Worm (Caenorhabditis elegans) whole organism, young adult: ENCODE measurements around the gene W03C9.2.

Experiments
- B0019.2 ChIP-seq: fragments of 200-800 bp; sonication (Bioruptor generic); conservative IDR thresholded peaks from 2 replicates; pipeline ENCODE4 v1.3.6; 2022; ENCODE audit warnings: missing genetic modification reagents, missing genetic modification characterization, missing compliant biosample characterization
- B0336.3 ChIP-seq: fragments of 200-800 bp; sonication (Bioruptor generic); IDR thresholded peaks from 2 replicates; pipeline ENCODE4 v1.3.6; 2022; ENCODE audit warnings: missing genetic modification characterization, missing compliant biosample characterization
- C17E4.6 ChIP-seq: fragments of 200-800 bp; sonication (Bioruptor generic); IDR thresholded peaks from 2 replicates; pipeline ENCODE4 v1.3.6; 2022; ENCODE audit warnings: missing genetic modification reagents, missing genetic modification characterization, missing compliant biosample characterization
- D2030.7 ChIP-seq: fragments of 200-800 bp; sonication (Bioruptor generic); IDR thresholded peaks from 2 replicates; pipeline ENCODE4 v1.3.6; 2022; ENCODE audit warnings: missing genetic modification reagents, missing genetic modification characterization, missing compliant biosample characterization
- F33H1.4 ChIP-seq: fragments of 200-800 bp; sonication (Bioruptor generic); IDR thresholded peaks from 2 replicates; pipeline ENCODE4 v1.3.6; 2022; ENCODE audit warnings: missing genetic modification reagents, missing genetic modification characterization, missing compliant biosample characterization
- F39B2.1 ChIP-seq: fragments of 200-800 bp; sonication (Bioruptor generic); IDR thresholded peaks from 2 replicates; pipeline ENCODE4 v1.3.6; 2022; ENCODE audit warnings: missing genetic modification reagents, missing genetic modification characterization, missing compliant biosample characterization
- K11D2.4 ChIP-seq: fragments of 200-800 bp; sonication (Bioruptor generic); IDR thresholded peaks from 2 replicates; pipeline ENCODE4 v1.3.6; 2022; ENCODE audit warnings: missing genetic modification reagents, missing genetic modification characterization, missing compliant biosample characterization
- Y53G8AR.9 ChIP-seq: fragments of 200-800 bp; sonication (Bioruptor generic); conservative IDR thresholded peaks from 2 replicates; pipeline ENCODE4 v1.3.6; 2022; ENCODE audit warnings: missing genetic modification reagents, missing genetic modification characterization, missing compliant biosample characterization
- Y56A3A.18 ChIP-seq: fragments of 200-800 bp; sonication (Bioruptor generic); IDR thresholded peaks from 2 replicates; pipeline ENCODE4 v1.3.6; 2022; ENCODE audit warnings: missing genetic modification reagents, missing genetic modification characterization, missing compliant biosample characterization
- Y67H2A.10 ChIP-seq: fragments of 200-800 bp; sonication (Bioruptor generic); conservative IDR thresholded peaks from 2 replicates; pipeline ENCODE4 v1.3.6; 2022; ENCODE audit warnings: missing genetic modification reagents, missing genetic modification characterization, missing compliant biosample characterization
- Y79H2A.3 ChIP-seq: fragments of 200-800 bp; sonication (Bioruptor generic); conservative IDR thresholded peaks from 2 replicates; pipeline ENCODE4 v1.3.6; 2022; ENCODE audit warnings: missing genetic modification reagents, missing genetic modification characterization, missing compliant biosample characterization
- Y95B8A.8 ChIP-seq: fragments of 200-800 bp; sonication (Bioruptor generic); IDR thresholded peaks from 2 replicates; pipeline ENCODE4 v1.3.6; 2022; ENCODE audit warnings: missing genetic modification reagents, missing genetic modification characterization, missing compliant biosample characterization
- aptf-2 ChIP-seq: fragments of 200-800 bp; sonication (Bioruptor generic); conservative IDR thresholded peaks from 2 replicates; pipeline ENCODE4 v1.3.6; 2022; ENCODE audit warnings: missing genetic modification reagents, missing genetic modification characterization, missing compliant biosample characterization
- aptf-3 ChIP-seq: fragments of 200-800 bp; sonication (Bioruptor generic); IDR thresholded peaks from 2 replicates; pipeline ENCODE4 v1.3.6; 2022; ENCODE audit warnings: missing genetic modification characterization, missing compliant biosample characterization
- atf-7 ChIP-seq: sonication (generic microtip); optimal IDR thresholded peaks from 2 replicates; lab custom pipeline; 2017; ENCODE audit warnings: mild to moderate bottlenecking, missing genetic modification characterization, missing compliant biosample characterization
- attf-3 ChIP-seq: fragments of 200-800 bp; sonication (Bioruptor generic); conservative IDR thresholded peaks from 2 replicates; pipeline ENCODE4 v1.3.6; 2022; ENCODE audit warnings: missing genetic modification reagents, missing genetic modification characterization, missing compliant biosample characterization
- attf-6 ChIP-seq: fragments of 200-800 bp; sonication (Bioruptor generic); IDR thresholded peaks from 2 replicates; pipeline ENCODE4 v1.3.6; 2022; ENCODE audit warnings: missing genetic modification reagents, missing genetic modification characterization, missing compliant biosample characterization
- ccch-3 ChIP-seq: fragments of 200-800 bp; sonication (Bioruptor generic); optimal IDR thresholded peaks from 2 replicates; lab custom pipeline; 2018; ENCODE audit warnings: mild to moderate bottlenecking, missing genetic modification characterization, missing compliant biosample characterization
- ceh-100 ChIP-seq: fragments of 200-800 bp; sonication (Bioruptor generic); IDR thresholded peaks from 2 replicates; pipeline ENCODE4 v1.3.6; 2022; ENCODE audit warnings: missing genetic modification reagents, missing genetic modification characterization, missing compliant biosample characterization
- ceh-40 ChIP-seq: fragments of 200-800 bp; sonication (Bioruptor generic); IDR thresholded peaks from 2 replicates; pipeline ENCODE4 v1.3.6; 2022; ENCODE audit warnings: missing genetic modification characterization, missing compliant biosample characterization
- ceh-58 ChIP-seq: fragments of 200-800 bp; sonication (Bioruptor generic); IDR thresholded peaks from 2 replicates; pipeline ENCODE4 v1.3.6; 2022; ENCODE audit warnings: missing genetic modification characterization, missing compliant biosample characterization
- ceh-91 ChIP-seq: fragments of 200-800 bp; sonication (Bioruptor generic); IDR thresholded peaks from 2 replicates; pipeline ENCODE4 v1.3.6; 2022; ENCODE audit warnings: missing genetic modification reagents, missing genetic modification characterization, missing compliant biosample characterization
- die-1 ChIP-seq: sonication (generic microtip); optimal IDR thresholded peaks from 2 replicates; lab custom pipeline; 2016; ENCODE audit warnings: missing genotype, mild to moderate bottlenecking, missing genetic modification characterization, missing compliant biosample characterization
- dox-1 ChIP-seq: fragments of 200-800 bp; sonication (Bioruptor generic); IDR thresholded peaks from 2 replicates; pipeline ENCODE4 v1.3.6; 2022; ENCODE audit warnings: missing genetic modification reagents, missing genetic modification characterization, missing compliant biosample characterization
- efl-1 ChIP-seq: fragments of 150-350 bp; optimal IDR thresholded peaks from 2 replicates; lab custom pipeline; 2014; ENCODE audit warnings: missing biosample characterization, missing genetic modification reagents, missing genetic modification characterization
- egl-44 ChIP-seq: fragments of 200-800 bp; sonication (Bioruptor generic); IDR thresholded peaks from 2 replicates; pipeline ENCODE4 v1.3.6; 2022; ENCODE audit warnings: missing genetic modification reagents, missing genetic modification characterization, missing compliant biosample characterization
- egrh-3 ChIP-seq: fragments of 200-800 bp; sonication (Bioruptor generic); IDR thresholded peaks from 2 replicates; pipeline ENCODE4 v1.3.6; 2022; ENCODE audit warnings: missing genetic modification reagents, missing genetic modification characterization, missing compliant biosample characterization
- hmg-1.2 ChIP-seq: fragments of 200-800 bp; sonication (Bioruptor generic); IDR thresholded peaks from 2 replicates; pipeline ENCODE4 v1.3.6; 2022; ENCODE audit warnings: missing genetic modification reagents, missing genetic modification characterization, missing compliant biosample characterization
- lin-26 ChIP-seq: fragments of 200-800 bp; sonication (Bioruptor generic); IDR thresholded peaks from 2 replicates; pipeline ENCODE4 v1.3.6; 2022; ENCODE audit warnings: missing genetic modification reagents, missing genetic modification characterization, missing compliant biosample characterization
- lin-35 ChIP-seq, 3 experiments: fragments of 150-350 bp in 2 of 3; sonication (generic microtip) in 1 of 3; optimal IDR thresholded peaks; 2 replicates each; lab custom pipeline; 2014 to 2018; ENCODE audit warnings: missing biosample characterization in 3 of 3, missing genetic modification characterization in 3 of 3, missing genetic modification reagents in 3 of 3
- lir-1 ChIP-seq: fragments of 200-800 bp; sonication (Bioruptor generic); conservative IDR thresholded peaks from 2 replicates; pipeline ENCODE4 v1.3.6; 2022; ENCODE audit warnings: missing genetic modification reagents, missing genetic modification characterization, missing compliant biosample characterization
- madf-3 ChIP-seq: fragments of 200-800 bp; sonication (Bioruptor generic); IDR thresholded peaks from 2 replicates; pipeline ENCODE4 v1.3.6; 2022; ENCODE audit warnings: missing genetic modification reagents, missing genetic modification characterization, missing compliant biosample characterization
- madf-6 ChIP-seq: fragments of 200-800 bp; sonication (Bioruptor generic); IDR thresholded peaks from 2 replicates; pipeline ENCODE4 v1.3.6; 2022; ENCODE audit warnings: missing genetic modification reagents, missing genetic modification characterization, missing compliant biosample characterization
- mcd-1 ChIP-seq: fragments of 200-800 bp; sonication (Bioruptor generic); IDR thresholded peaks from 2 replicates; pipeline ENCODE4 v1.3.6; 2022; ENCODE audit warnings: missing genetic modification reagents, missing genetic modification characterization, missing compliant biosample characterization
- nfyb-1 ChIP-seq: fragments of 200-800 bp; sonication (Bioruptor generic); IDR thresholded peaks from 2 replicates; pipeline ENCODE4 v1.3.6; 2022; ENCODE audit warnings: missing genetic modification reagents, missing genetic modification characterization, missing compliant biosample characterization
- nhr-179 ChIP-seq: sonication (generic microtip); optimal IDR thresholded peaks from 2 replicates; lab custom pipeline; 2016; ENCODE audit warnings: mild to moderate bottlenecking, missing genetic modification characterization, missing compliant biosample characterization
- nhr-80 ChIP-seq: sonication (generic microtip); optimal IDR thresholded peaks from 2 replicates; lab custom pipeline; 2016; ENCODE audit warnings: missing genetic modification characterization, missing compliant biosample characterization
- rcor-1 ChIP-seq: fragments of 200-800 bp; sonication (Bioruptor generic); IDR thresholded peaks from 2 replicates; pipeline ENCODE4 v1.3.6; 2022; ENCODE audit warnings: missing genetic modification reagents, missing genetic modification characterization, missing compliant biosample characterization
- rpc-1 ChIP-seq, 2 experiments: fragments of 150-350 bp in 1 of 2; sonication (generic microtip) in 1 of 2; optimal IDR thresholded peaks; 2 replicates each; lab custom pipeline; 2014 to 2018; ENCODE audit warnings: missing biosample characterization in 1 of 2, missing genetic modification characterization in 1 of 2, missing genetic modification reagents in 1 of 2, missing genotype in 1 of 2
- sdz-38 ChIP-seq: sonication (generic microtip); optimal IDR thresholded peaks from 2 replicates; lab custom pipeline; 2016; ENCODE audit warnings: missing genotype, missing genetic modification characterization, missing compliant biosample characterization
- snpc-3.4 ChIP-seq: sonication (generic microtip); optimal IDR thresholded peaks from 2 replicates; lab custom pipeline; 2017; ENCODE audit warnings: missing genetic modification characterization, mild to moderate bottlenecking, missing compliant biosample characterization, antibody characterized with exemption, moderate library complexity, missing genotype, missing genetic modification reagents
- xnd-1 ChIP-seq: sonication (generic microtip); optimal IDR thresholded peaks from 2 replicates; lab custom pipeline; 2016; ENCODE audit warnings: missing genotype, missing genetic modification reagents, missing genetic modification characterization, missing compliant biosample characterization
- zfh-2 ChIP-seq: fragments of 200-800 bp; sonication (Bioruptor generic); conservative IDR thresholded peaks from 2 replicates; pipeline ENCODE4 v1.3.6; 2022; ENCODE audit warnings: missing genetic modification reagents, missing genetic modification characterization, missing compliant biosample characterization
- ztf-18 ChIP-seq: sonication (generic microtip); optimal IDR thresholded peaks from 2 replicates; lab custom pipeline; 2016; ENCODE audit warnings: missing genotype, mild to moderate bottlenecking, missing genetic modification characterization, missing compliant biosample characterization

Gene W03C9.2

ce11 chrII:11998903-11999302, 36.7 kb downstream of the W03C9.2 start, which contains the start of gene Y17G7B.23 (continued):
- TF ChIP-seq snpc-3.4 (no peak), C17E4.6 (GFP tag; lab: Robert Waterston, UW) (no peak)

- TF ChIP-seq xnd-1 (tag; lab: Kevin White, UChicago): no peak
- TF ChIP-seq egrh-3 (GFP tag; lab: Robert Waterston, UW): peak; percentile 51; the same call in 1 of the 2 replicates
- TF ChIP-seq ceh-58 (GFP tag; lab: Robert Waterston, UW): 0 out of 2 replicates have a peak, but pooled peaks have one; percentile 5
- no peak for TF ChIP-seq sdz-38
- peak; percentile 36; the same call in 1 of the 2 replicates for TF ChIP-seq Y79H2A.3 (GFP tag; lab: Robert Waterston, UW)
- 0 out of 2 replicates have a peak, but pooled peaks have one; percentile 41 for TF ChIP-seq madf-3
- peak; percentile 78 for TF ChIP-seq zfh-2 (GFP tag; lab: Robert Waterston, UW)
- TF ChIP-seq, all 124 proteins: peak for 5
Measured at ce11 chrII:12005981-12006380, 43.8 kb downstream of the W03C9.2 start.

DNA sequence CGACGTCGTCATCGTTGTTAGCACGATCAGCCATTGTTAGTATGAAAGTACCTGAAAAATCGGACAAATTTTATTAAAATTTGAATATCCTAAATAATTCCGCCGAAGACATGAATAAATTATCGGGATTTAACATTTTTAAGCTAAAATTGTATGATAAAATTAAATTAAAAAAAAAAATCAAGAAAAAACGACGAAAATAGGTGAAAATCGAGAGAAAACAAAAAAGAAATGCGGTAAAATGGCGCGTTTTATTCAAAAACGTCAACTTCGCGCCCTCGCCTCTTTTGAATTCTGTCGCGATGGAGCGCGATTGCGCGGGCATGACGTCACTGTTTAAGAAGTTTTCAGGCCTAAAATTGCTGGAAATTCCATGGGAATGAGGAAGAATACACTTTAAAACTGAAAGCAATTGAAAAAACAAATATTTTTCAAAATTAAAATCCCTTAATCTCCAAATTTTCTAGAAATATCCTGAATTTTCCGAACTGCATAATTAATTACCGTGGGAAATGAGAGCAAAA, 44.5 kb downstream of the W03C9.2 start, which contains the start of gene mcm-2:
Gene mcm-2, minus strand, starts transcription at position 51 of the 524 bp plus-strand sequence.
- TF ChIP-seq Y67H2A.10 (GFP tag; lab: Robert Waterston, UW): peak; percentile 71; the same call in 1 of the 2 replicates
- no peak for TF ChIP-seq F39B2.1 (GFP tag; lab: Robert Waterston, UW)
- peak; percentile 94 for TF ChIP-seq B0019.2 (GFP tag; lab: Robert Waterston, UW)
- no peak for TF ChIP-seq lin-26 (GFP tag; lab: Robert Waterston, UW)
- no peak for TF ChIP-seq ceh-40 (GFP tag; lab: Robert Waterston, UW)
- TF ChIP-seq attf-6 (GFP tag; lab: Robert Waterston, UW): peak; percentile 84
- no peak for TF ChIP-seq egl-44 (GFP tag; lab: Robert Waterston, UW)
- no peak; the same call in 1 of the 2 replicates for TF ChIP-seq B0336.3
- peak; percentile 10 for TF ChIP-seq ztf-18
- TF ChIP-seq lin-35 (GFP tag; optimal IDR thresholded peaks at IDR 0.05; lab: Kevin White, UChicago): peak; percentile 57 to 86 (median 74)
- TF ChIP-seq Y56A3A.18 (GFP tag; lab: Robert Waterston, UW): no peak
- peak; percentile 93 for TF ChIP-seq atf-7
- TF ChIP-seq aptf-3: no peak
- TF ChIP-seq Y53G8AR.9 (GFP tag; lab: Robert Waterston, UW): peak; percentile 93; the same call in 1 of the 2 replicates
- TF ChIP-seq attf-3 (GFP tag; lab: Robert Waterston, UW): peak; percentile 75
- peak; percentile 99 for TF ChIP-seq madf-6 (GFP tag; lab: Robert Waterston, UW)
- TF ChIP-seq ceh-100 (GFP tag; lab: Robert Waterston, UW): peak; percentile 80
- TF ChIP-seq die-1 (tag; lab: Kevin White, UChicago): peak; percentile 36
- TF ChIP-seq ceh-58 (GFP tag; lab: Robert Waterston, UW): no peak
- TF ChIP-seq nfyb-1 (GFP tag; lab: Robert Waterston, UW): peak; percentile 64
- TF ChIP-seq nhr-179 (tag; lab: Kevin White, UChicago): no peak
- peak; percentile 90 for TF ChIP-seq F33H1.4 (GFP tag; lab: Robert Waterston, UW)
- no peak for TF ChIP-seq dox-1 (GFP tag; lab: Robert Waterston, UW)
- peak; percentile 65; the same call in 1 of the 2 replicates for TF ChIP-seq Y79H2A.3 (GFP tag; lab: Robert Waterston, UW)
- peak; percentile 87 for TF ChIP-seq aptf-2 (GFP tag; lab: Robert Waterston, UW)
- peak; percentile 99 for TF ChIP-seq efl-1
- TF ChIP-seq K11D2.4: no peak
- TF ChIP-seq ceh-91 (GFP tag; lab: Robert Waterston, UW): peak; percentile 98
- TF ChIP-seq hmg-1.2: peak; percentile 73
- TF ChIP-seq D2030.7: peak; percentile 98
- TF ChIP-seq rpc-1 (optimal IDR thresholded peaks at IDR 0.05; lab: Kevin White, UChicago): no peak
- TF ChIP-seq rpc-1 (tag; optimal IDR thresholded peaks at IDR 0.05; lab: Kevin White, UChicago): peak; percentile 9
- TF ChIP-seq lir-1 (GFP tag; lab: Robert Waterston, UW): peak; percentile 87
- peak; percentile 10 for TF ChIP-seq nhr-80 (tag; lab: Kevin White, UChicago)
- TF ChIP-seq rcor-1 (GFP tag; lab: Robert Waterston, UW): peak; percentile 86
- TF ChIP-seq ccch-3 (GFP tag; lab: Kevin White, UChicago): no peak
- TF ChIP-seq mcd-1: peak; percentile 98
- no peak for TF ChIP-seq egrh-3 (GFP tag; lab: Robert Waterston, UW)
- TF ChIP-seq Y95B8A.8 (GFP tag; lab: Robert Waterston, UW): peak; percentile 96
